Fruit fly (Drosophila melanogaster): ENCODE measurements around the gene CG14132.

The CG14132 gene

dm6 chr3L:11721498-11721946, 6.4 kb upstream of the CG14132 start (continued):
- TF ChIP-seq Hr78 (GFP tag; optimal IDR thresholded peaks at IDR 0.05) (peak in 1 of 2 experiments; percentile 58), slou (GFP tag; optimal IDR thresholded peaks at IDR 0.05) (no peak), Hmr (GFP tag; optimal IDR thresholded peaks at IDR 0.05) (peak; percentile 38), gcm2 (GFP tag; optimal IDR thresholded peaks at IDR 0.05) (no peak), Elba2 (GFP tag; optimal IDR thresholded peaks at IDR 0.05) (no peak), Lhr (GFP tag; optimal IDR thresholded peaks at IDR 0.05) (no peak), lola (GFP tag; optimal IDR thresholded peaks at IDR 0.05) (no peak), CG12155 (GFP tag; optimal IDR thresholded peaks at IDR 0.05) (no peak), Hmx (GFP tag; optimal IDR thresholded peaks at IDR 0.05) (no peak), CG11695 (GFP tag; IDR thresholded peaks at IDR 0.05) (0 out of 3 replicates have a peak, but pooled peaks have one; percentile 10), CG2120 (GFP tag; optimal IDR thresholded peaks at IDR 0.05) (peak; percentile 54), amos (GFP tag; IDR thresholded peaks at IDR 0.05; ENCODE audit: partially characterized antibody) (no peak), CG10274 (GFP tag; optimal IDR thresholded peaks at IDR 0.05) (no peak), Nf-YA (GFP tag; IDR thresholded peaks at IDR 0.05) (no peak), CG7987 (GFP tag; optimal IDR thresholded peaks at IDR 0.05) (peak; percentile 96), Ssrp (tag; optimal IDR thresholded peaks at IDR 0.05) (no peak), CG1603 (tag; optimal IDR thresholded peaks at IDR 0.05) (peak; percentile 2), CG30403 (GFP tag; optimal IDR thresholded peaks at IDR 0.05) (peak; percentile 12), Sox102F (GFP tag; optimal IDR thresholded peaks at IDR 0.05) (peak; percentile 7), Adf1 (GFP tag; IDR thresholded peaks at IDR 0.05) (no peak), CG13894 (tag; optimal IDR thresholded peaks at IDR 0.05) (no peak), row (GFP tag; IDR thresholded peaks at IDR 0.05) (peak; percentile 82), zen2 (GFP tag; IDR thresholded peaks at IDR 0.05; ENCODE audit: partially characterized antibody) (no peak), CG15696 (tag; optimal IDR thresholded peaks at IDR 0.05) (no peak), sob (GFP tag; IDR thresholded peaks at IDR 0.05) (0 out of 2 replicates have a peak, but pooled peaks have one; percentile 6), HLH3B (GFP tag; IDR thresholded peaks at IDR 0.05) (no peak), ind (GFP tag; optimal IDR thresholded peaks at IDR 0.05) (no peak), org-1 (GFP tag; optimal IDR thresholded peaks at IDR 0.05) (peak; percentile 16), gsb (GFP tag; IDR thresholded peaks at IDR 0.05) (peak; percentile 49), CG10366 (GFP tag; IDR thresholded peaks at IDR 0.05) (no peak; the same call in 1 of the 2 replicates), danr (GFP tag; IDR thresholded peaks at IDR 0.05) (no peak), Fer1 (GFP tag; optimal IDR thresholded peaks at IDR 0.05) (peak; percentile 8), CG31388 (GFP tag; optimal IDR thresholded peaks at IDR 0.05) (no peak), CG9932 (GFP tag; IDR thresholded peaks at IDR 0.05) (peak; percentile 45), unpg (GFP tag; optimal IDR thresholded peaks at IDR 0.05) (peak; percentile 37), lilli (GFP tag; optimal IDR thresholded peaks at IDR 0.05) (peak; percentile 19), CG4820 (GFP tag; optimal IDR thresholded peaks at IDR 0.05) (no peak), Rfx (GFP tag; IDR thresholded peaks at IDR 0.05) (peak; percentile 56), crc (GFP tag; optimal IDR thresholded peaks at IDR 0.05) (no peak), klu (GFP tag; IDR thresholded peaks at IDR 0.05) (no peak), run (tag; optimal IDR thresholded peaks at IDR 0.05) (no peak), tll (GFP tag; optimal IDR thresholded peaks at IDR 0.05) (no peak), Awh (GFP tag; IDR thresholded peaks at IDR 0.05) (no peak), grau (tag; optimal IDR thresholded peaks at IDR 0.05) (peak; percentile 89), CG12236 (GFP tag; optimal IDR thresholded peaks at IDR 0.05) (no peak), az2 (GFP tag; optimal IDR thresholded peaks at IDR 0.05) (no peak), hth (optimal IDR thresholded peaks at IDR 0.05) (no peak), CG10959 (GFP tag; IDR thresholded peaks at IDR 0.05) (no peak), CG6765 (GFP tag; optimal IDR thresholded peaks at IDR 0.05) (no peak), CG10431 (GFP tag; optimal IDR thresholded peaks at IDR 0.05) (no peak), ftz-f1 (GFP tag; optimal IDR thresholded peaks at IDR 0.05) (no peak)

Data from whole organism, embryonic.